Worm (Caenorhabditis elegans) whole organism, L4 larva: ENCODE measurements around the gene lgc-11.

ENCODE experiments used
- aly-2 ChIP-seq: sonication (generic microtip); optimal IDR thresholded peaks from 2 replicates; lab custom pipeline; 2018; ENCODE audit warnings: missing biosample characterization, missing genetic modification characterization
- fos-1 ChIP-seq: fragments of 150-350 bp; optimal IDR thresholded peaks from 2 replicates; lab custom pipeline; 2014; ENCODE audit warnings: missing biosample characterization, missing genetic modification characterization
- mdl-1 ChIP-seq, 2 experiments: fragments of 150-350 bp in 1 of 2; sonication (generic microtip) in 1 of 2; optimal IDR thresholded peaks; 2 replicates each; lab custom pipeline; 2014 to 2017; ENCODE audit warnings: missing biosample characterization in 2 of 2, missing genetic modification characterization in 2 of 2
- mdt-29 ChIP-seq: fragments of 200-800 bp; sonication (Bioruptor generic); IDR thresholded peaks from 2 replicates; pipeline ENCODE4 v1.3.6; 2022; ENCODE audit warnings: missing genetic modification reagents, missing genetic modification characterization, missing compliant biosample characterization
- nhr-42 ChIP-seq: fragments of 200-800 bp; sonication (Bioruptor generic); IDR thresholded peaks from 2 replicates; pipeline ENCODE4 v1.3.6; 2022; ENCODE audit warnings: missing genetic modification characterization, missing compliant biosample characterization
- nhr-48 ChIP-seq: sonication (generic microtip); optimal IDR thresholded peaks from 2 replicates; lab custom pipeline; 2016; ENCODE audit warnings: mild to moderate bottlenecking, missing genetic modification characterization, missing compliant biosample characterization
- pha-4 ChIP-seq, 2 experiments: fragments of 150-350 bp in 1 of 2; fragments of 200-800 bp in 1 of 2; sonication (Bioruptor generic) in 1 of 2; IDR thresholded peaks in 1 of 2; optimal IDR thresholded peaks in 1 of 2; 2 replicates each; pipeline versions ENCODE4 v1.3.6 to Lab custom; 2014 to 2022; ENCODE audit warnings: missing genetic modification characterization in 2 of 2, missing genetic modification reagents in 2 of 2, missing biosample characterization in 1 of 2, missing compliant biosample characterization in 1 of 2
- zip-2 ChIP-seq: fragments of 150-350 bp; optimal IDR thresholded peaks from 2 replicates; lab custom pipeline; 2014; ENCODE audit warnings: missing biosample characterization, missing genetic modification characterization
- ztf-11 ChIP-seq: fragments of 150-350 bp; optimal IDR thresholded peaks from 2 replicates; lab custom pipeline; 2014; ENCODE audit warnings: missing biosample characterization, missing genetic modification characterization

DNA sequence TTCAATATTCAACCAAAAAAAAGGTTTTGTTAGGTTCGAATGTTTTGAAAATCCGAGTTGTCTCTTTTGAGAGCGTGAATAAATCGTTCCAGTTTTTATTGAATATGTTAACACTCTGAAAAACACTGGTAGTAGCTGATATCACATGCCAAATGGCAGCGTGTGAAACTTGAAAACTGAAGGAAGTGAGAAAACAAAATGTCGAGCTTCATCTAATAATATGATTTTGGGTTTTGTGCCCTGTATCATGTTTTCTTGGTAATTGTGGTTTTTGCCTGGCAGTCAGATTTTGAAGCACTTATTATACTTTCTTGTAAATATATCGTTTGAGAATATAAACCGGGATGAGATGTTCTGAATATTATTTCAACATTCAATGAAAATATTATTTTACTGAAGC lies 3.6 kb downstream of the lgc-11 start, which contains the start of gene F48E3.6:
- no peak for TF ChIP-seq aly-2
- TF ChIP-seq pha-4 (GFP tag; IDR thresholded peaks at IDR 0.05; lab: Robert Waterston, UW) = no peak
- no peak for TF ChIP-seq pha-4 (tag; optimal IDR thresholded peaks at IDR 0.05; lab: Kevin White, UChicago)
- no peak for TF ChIP-seq mdl-1 (tag; optimal IDR thresholded peaks at IDR 0.05; lab: Kevin White, UChicago)
- TF ChIP-seq mdt-29 = no peak
- TF ChIP-seq nhr-42 (GFP tag; lab: Robert Waterston, UW) = no peak
- no peak for TF ChIP-seq nhr-48
- no peak for TF ChIP-seq ztf-11
- TF ChIP-seq fos-1 = no peak
- TF ChIP-seq zip-2 (tag; lab: Kevin White, UChicago) = no peak
